Fruit fly (Drosophila melanogaster): Measurements from ENCODE around the gene Septin4.
A peak's percentile ranks its signal among the peaks of the same experiment; 100 is the strongest.

Gene Septin4

DNA sequence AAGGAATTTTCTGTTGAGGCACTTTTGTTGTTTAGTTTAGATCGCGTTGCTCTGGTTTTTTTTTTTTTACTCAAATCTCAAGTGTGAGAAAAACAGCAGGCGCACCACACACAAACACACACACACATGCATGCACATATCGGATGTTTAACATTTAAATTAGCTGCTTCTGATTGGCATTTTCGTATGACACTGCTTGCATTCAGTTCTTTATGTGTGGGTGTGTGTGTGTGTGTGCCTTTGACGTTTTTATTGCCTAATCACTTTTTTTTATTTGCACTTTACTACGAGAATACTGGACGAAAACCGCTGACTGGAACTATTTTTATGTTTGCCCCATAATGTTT is 46.6 kb downstream of the Septin4 start:
- TF ChIP-seq CG32121 (GFP tag; IDR thresholded peaks at IDR 0.05) (0 out of 2 replicates have a peak, but pooled peaks have one; percentile 14), rn (GFP tag; IDR thresholded peaks at IDR 0.05) (no peak)

DNA sequence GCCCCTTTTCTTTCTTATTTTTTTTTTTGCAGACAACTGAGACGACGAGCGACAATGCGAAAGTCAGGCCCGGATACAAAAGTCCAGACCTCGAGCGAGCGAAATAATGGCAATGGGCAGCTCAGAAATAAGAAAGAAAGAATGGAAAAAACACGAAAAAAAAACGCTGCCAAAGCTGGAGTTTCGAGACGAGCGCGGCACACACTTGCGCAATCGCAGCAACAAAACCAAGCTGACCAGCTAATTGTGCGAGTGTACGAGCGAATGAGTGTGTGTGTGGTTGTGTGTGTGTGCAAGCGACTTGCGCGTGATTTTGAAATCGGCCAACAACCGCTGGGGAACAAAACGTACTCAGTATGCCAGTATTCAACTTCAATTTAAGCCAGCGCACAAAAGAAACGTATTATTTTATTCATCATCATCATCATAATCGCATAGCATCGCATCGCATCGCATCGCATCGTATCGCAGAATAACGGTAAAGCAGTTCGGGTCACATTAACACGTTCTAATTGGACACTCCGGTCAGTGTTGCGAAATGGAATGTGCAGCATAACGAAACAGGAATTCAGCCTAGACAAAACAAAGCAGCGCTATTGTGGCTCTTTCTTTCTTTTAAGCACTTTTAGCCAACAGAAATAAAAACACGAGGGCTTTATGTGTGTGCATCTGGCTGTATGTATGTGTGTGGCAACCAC is 47.1 kb downstream of the Septin4 start:
- no peak for TF ChIP-seq CG10348 (GFP tag; IDR thresholded peaks at IDR 0.05)
- peak; percentile 26 for TF ChIP-seq Pif1B (GFP tag; optimal IDR thresholded peaks at IDR 0.05)
- no peak for TF ChIP-seq Snoo (tag; optimal IDR thresholded peaks at IDR 0.05)
- no peak for TF ChIP-seq CG32121 (GFP tag; IDR thresholded peaks at IDR 0.05)
- peak; percentile 7 for TF ChIP-seq gl (tag; optimal IDR thresholded peaks at IDR 0.05)
- TF ChIP-seq Ets98B (GFP tag; IDR thresholded peaks at IDR 0.05): peak; percentile 9; the same call in 1 of the 2 replicates
- peak; percentile 17; the same call in 1 of the 2 replicates for TF ChIP-seq CG12605 (GFP tag; IDR thresholded peaks at IDR 0.05)
- TF ChIP-seq CG17806 (tag; optimal IDR thresholded peaks at IDR 0.05): no peak
- no peak for TF ChIP-seq CG4496 (GFP tag; IDR thresholded peaks at IDR 0.05)
- TF ChIP-seq EcR (GFP tag; optimal IDR thresholded peaks at IDR 0.05): peak; percentile 72
- peak; percentile 61 for TF ChIP-seq CG13204 (GFP tag; optimal IDR thresholded peaks at IDR 0.05)

DNA sequence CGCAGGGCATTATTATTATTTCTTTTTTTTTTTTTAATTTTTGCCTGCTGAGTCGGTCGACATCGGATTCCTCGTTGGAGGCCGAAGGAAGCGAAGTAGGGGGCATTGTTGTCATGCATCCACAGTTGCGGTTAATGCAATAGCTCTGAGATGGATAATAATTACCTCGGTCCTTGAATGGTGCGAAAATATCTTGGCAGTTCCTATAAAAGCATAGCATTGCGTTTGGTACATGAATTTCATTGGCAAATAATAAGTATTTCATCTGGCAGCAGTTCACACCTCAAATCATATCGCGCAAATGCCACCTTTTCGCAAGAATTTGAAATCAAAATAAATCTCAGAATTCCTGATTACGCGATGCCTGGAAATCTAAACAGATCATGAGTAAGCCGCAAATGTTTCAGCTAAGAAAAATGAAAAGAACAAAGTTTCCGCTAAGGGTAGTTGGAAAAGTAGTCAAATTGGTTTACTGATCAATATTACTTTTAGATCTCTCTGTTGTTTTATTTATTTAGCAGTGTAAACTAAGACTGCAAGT is 47.8 kb downstream of the Septin4 start:
- TF ChIP-seq CG15710 (tag; optimal IDR thresholded peaks at IDR 0.05) (peak; percentile 18), CG8159 (tag; optimal IDR thresholded peaks at IDR 0.05) (peak; percentile 36), CG9948 (tag; optimal IDR thresholded peaks at IDR 0.05) (peak; percentile 38), EcR (GFP tag; optimal IDR thresholded peaks at IDR 0.05) (no peak), Snoo (tag; optimal IDR thresholded peaks at IDR 0.05) (peak; percentile 30), Pif1A (GFP tag; optimal IDR thresholded peaks at IDR 0.05) (no peak)

DNA sequence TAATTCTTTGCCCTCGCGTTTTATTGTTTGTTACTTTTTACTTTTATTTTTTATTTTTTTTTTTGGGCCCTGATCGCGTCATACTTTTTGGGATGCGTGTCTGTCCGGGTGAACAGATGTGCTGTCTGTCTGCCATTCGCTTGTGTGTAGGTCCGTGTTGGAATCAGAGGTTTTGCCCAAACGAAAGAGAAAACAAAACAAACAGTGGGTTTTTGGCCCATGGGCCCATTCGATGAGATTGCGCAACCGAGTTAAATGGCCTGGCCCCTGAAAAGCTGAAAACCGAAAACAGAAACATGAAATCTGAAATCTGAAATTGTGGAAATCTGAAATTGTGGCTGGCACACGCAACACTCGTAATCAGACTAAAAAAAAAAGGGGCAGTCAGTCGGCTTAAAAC is 49.5 kb downstream of the Septin4 start:
- TF ChIP-seq CG32121 (GFP tag; IDR thresholded peaks at IDR 0.05): no peak
- no peak for TF ChIP-seq D1 (tag; optimal IDR thresholded peaks at IDR 0.05)

DNA sequence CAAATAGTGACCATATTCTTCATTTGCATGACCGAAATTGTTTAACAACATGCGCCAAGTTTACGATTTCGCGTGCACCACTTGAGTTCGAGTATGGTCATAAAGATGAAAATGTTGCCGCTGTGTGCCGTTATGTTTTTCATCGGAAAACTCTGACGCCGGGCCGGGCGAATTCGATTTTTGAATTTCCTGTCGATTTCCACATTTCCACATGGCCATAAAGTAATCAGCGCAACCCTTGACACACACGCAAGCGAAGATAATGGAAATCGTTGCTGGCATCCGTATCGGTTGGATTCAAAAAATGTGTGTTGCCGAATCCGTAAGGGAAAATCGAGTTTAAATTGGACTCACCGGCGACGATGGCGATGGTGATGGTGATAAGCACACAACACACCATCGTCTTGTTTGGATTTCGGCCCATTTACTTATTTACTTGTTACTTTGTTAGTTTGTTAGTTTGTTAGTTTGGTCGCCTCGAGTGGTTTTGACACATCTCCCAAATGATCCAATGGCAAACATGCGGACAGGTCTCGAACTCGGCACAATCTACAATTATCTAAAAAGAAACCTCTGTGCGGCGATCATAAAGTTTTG is 50.3 kb downstream of the Septin4 start:
- no peak for TF ChIP-seq rn (GFP tag; IDR thresholded peaks at IDR 0.05)
- no peak for TF ChIP-seq Snoo (tag; optimal IDR thresholded peaks at IDR 0.05)
- TF ChIP-seq CG9948 (tag; optimal IDR thresholded peaks at IDR 0.05): no peak
- TF ChIP-seq CG8301 (tag; optimal IDR thresholded peaks at IDR 0.05): no peak
- TF ChIP-seq Pif1B (GFP tag; optimal IDR thresholded peaks at IDR 0.05): no peak
- TF ChIP-seq EcR (GFP tag; optimal IDR thresholded peaks at IDR 0.05): no peak
- no peak for TF ChIP-seq CG4496 (GFP tag; IDR thresholded peaks at IDR 0.05)
- no peak for TF ChIP-seq CG8159 (tag; optimal IDR thresholded peaks at IDR 0.05)
- TF ChIP-seq gl (tag; optimal IDR thresholded peaks at IDR 0.05): no peak
- no peak for TF ChIP-seq CG13204 (GFP tag; optimal IDR thresholded peaks at IDR 0.05)
- no peak for TF ChIP-seq CG12605 (GFP tag; IDR thresholded peaks at IDR 0.05)
- TF ChIP-seq CG34367 (tag; optimal IDR thresholded peaks at IDR 0.05): no peak
- TF ChIP-seq CG14655 (GFP tag; optimal IDR thresholded peaks at IDR 0.05): no peak
- TF ChIP-seq Ets98B (GFP tag; IDR thresholded peaks at IDR 0.05): no peak
- TF ChIP-seq Pif1A (GFP tag; optimal IDR thresholded peaks at IDR 0.05): no peak
- TF ChIP-seq CG10348 (GFP tag; IDR thresholded peaks at IDR 0.05): no peak

DNA sequence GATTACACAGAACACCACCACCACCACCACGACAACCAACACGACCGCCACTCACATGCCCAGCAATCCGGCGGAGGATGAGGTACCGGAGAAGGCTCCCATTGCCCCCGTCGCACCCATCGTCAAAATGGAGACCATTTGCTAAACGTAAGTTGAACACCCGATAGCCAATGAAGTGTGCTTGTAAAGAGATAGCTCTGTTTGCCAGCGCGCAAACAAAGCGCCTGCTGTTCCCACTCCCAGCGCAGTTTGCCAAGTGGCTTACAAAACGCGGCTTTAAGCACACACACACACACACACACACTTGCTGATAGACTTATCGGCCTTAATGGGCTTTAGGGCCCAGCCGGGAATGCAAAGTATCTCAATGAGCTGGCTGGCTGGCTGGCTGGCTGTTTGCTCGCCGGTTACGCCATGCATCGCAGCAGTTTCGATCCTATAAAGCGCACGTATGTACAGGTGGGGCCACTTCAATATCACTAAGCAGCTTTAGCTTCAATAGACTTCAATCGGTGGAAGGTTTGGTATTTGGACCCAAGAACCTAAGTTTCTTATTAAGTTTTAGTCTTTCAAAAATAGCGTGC is 51.5 kb downstream of the Septin4 start:
- TF ChIP-seq EcR (GFP tag; optimal IDR thresholded peaks at IDR 0.05): peak; percentile 80
- no peak for TF ChIP-seq fd96Ca (GFP tag; IDR thresholded peaks at IDR 0.05)
- peak; percentile 22 for TF ChIP-seq CG13204 (GFP tag; optimal IDR thresholded peaks at IDR 0.05)
- TF ChIP-seq Pif1A (GFP tag; optimal IDR thresholded peaks at IDR 0.05): no peak

DNA sequence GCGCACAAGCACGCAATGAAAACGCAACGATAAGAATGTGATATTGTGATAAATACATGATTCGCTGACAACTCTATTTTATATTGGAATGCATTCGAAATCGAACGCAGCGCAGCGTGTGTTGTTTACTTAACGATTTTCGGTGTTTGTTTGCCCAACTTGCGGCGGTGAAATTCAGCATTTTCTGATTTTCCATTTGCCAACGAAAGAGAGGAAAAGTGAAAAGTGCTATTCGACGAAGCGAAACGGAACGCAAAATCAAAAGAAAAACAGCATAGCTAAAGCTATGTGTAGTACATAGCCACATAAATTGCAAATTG is 53.9 kb downstream of the Septin4 start:
- no peak for TF ChIP-seq Snoo (tag; optimal IDR thresholded peaks at IDR 0.05)

Measured in whole organism, pupa.